Worm (Caenorhabditis elegans) whole organism, L2 larva: ENCODE results near the gene Y51A2B.8.

Source experiments
- ceh-82 ChIP-seq: fragments of 150-350 bp; optimal IDR thresholded peaks from 2 replicates; lab custom pipeline; 2014; ENCODE audit warnings: missing biosample characterization, missing genetic modification characterization
- elt-1 ChIP-seq: fragments of 150-350 bp; optimal IDR thresholded peaks from 2 replicates; lab custom pipeline; 2014; ENCODE audit warnings: missing biosample characterization, missing genetic modification characterization
- elt-3 ChIP-seq: sonication (generic microtip); optimal IDR thresholded peaks from 2 replicates; lab custom pipeline; 2017; ENCODE audit warnings: missing biosample characterization, missing genetic modification characterization
- mdl-1 ChIP-seq, 2 experiments: fragments of 150-350 bp in 1 of 2; sonication (generic microtip) in 1 of 2; optimal IDR thresholded peaks; 2 replicates each; lab custom pipeline; 2017; ENCODE audit warnings: missing biosample characterization in 2 of 2, missing genetic modification characterization in 2 of 2
- nhr-12 ChIP-seq: fragments of 150-350 bp; optimal IDR thresholded peaks from 2 replicates; lab custom pipeline; 2014; ENCODE audit warnings: missing biosample characterization, missing genetic modification characterization
- nhr-23 ChIP-seq: fragments of 150-350 bp; optimal IDR thresholded peaks from 2 replicates; lab custom pipeline; 2014; ENCODE audit warnings: missing biosample characterization, missing genetic modification reagents, missing genetic modification characterization
- snpc-4 ChIP-seq: fragments of 150-350 bp; optimal IDR thresholded peaks from 2 replicates; lab custom pipeline; 2014; ENCODE audit warnings: missing biosample characterization, missing genetic modification characterization

ce11 chrV:18397814-18398213 lies 18.9 kb downstream of the Y51A2B.8 start, which contains the start of gene Y51A2B.16:
- no peak for TF ChIP-seq elt-3 (tag; lab: Kevin White, UChicago)
- no peak for TF ChIP-seq snpc-4 (tag; lab: Kevin White, UChicago)
- TF ChIP-seq elt-1 (tag; lab: Kevin White, UChicago): no peak
- no peak for TF ChIP-seq ceh-82 (tag; lab: Kevin White, UChicago)
- no peak for TF ChIP-seq nhr-23 (tag; lab: Kevin White, UChicago)
- TF ChIP-seq nhr-12: no peak
- no peak for TF ChIP-seq mdl-1 (tag; optimal IDR thresholded peaks at IDR 0.05; lab: Kevin White, UChicago)
